Fruit fly (Drosophila melanogaster) whole organism, embryonic: Measurements from ENCODE around the gene CCKLR-17D1.

ENCODE experiments used
- Ada2b ChIP-seq: fragments of 200-800 bp; sonication (Bioruptor generic); IDR thresholded peaks from 2 replicates; pipeline ENCODE4 v1.3.6; 2022; ENCODE audit warnings: missing biosample characterization, missing genetic modification characterization
- Antp ChIP-seq: fragments of 200-800 bp; sonication (Bioruptor generic); optimal IDR thresholded peaks from 3 replicates; lab custom pipeline; 2016; ENCODE audit warnings: missing biosample characterization, missing genetic modification characterization
- BtbVII ChIP-seq: fragments of 200-800 bp; sonication (Bioruptor generic); optimal IDR thresholded peaks from 3 replicates; lab custom pipeline; 2017; ENCODE audit warnings: missing biosample characterization, mild to moderate bottlenecking, missing genetic modification characterization
- CG11247 ChIP-seq: fragments of 200-800 bp; sonication (Bioruptor generic); IDR thresholded peaks from 2 replicates; pipeline ENCODE4 v1.3.6; 2022; ENCODE audit warnings: missing biosample characterization, missing genetic modification characterization
- CG11456 ChIP-seq: fragments of 200-800 bp; sonication (Bioruptor generic); IDR thresholded peaks from 3 replicates; pipeline ENCODE4 v1.3.6; 2022; ENCODE audit warnings: missing biosample characterization, missing genetic modification characterization
- CG12219 ChIP-seq: fragments of 200-800 bp; sonication (Bioruptor generic); optimal IDR thresholded peaks from 3 replicates; lab custom pipeline; 2018; ENCODE audit warnings: missing biosample characterization, mild to moderate bottlenecking, missing genetic modification characterization
- CG13894 ChIP-seq: fragments of 200-800 bp; sonication (Bioruptor generic); optimal IDR thresholded peaks from 3 replicates; lab custom pipeline; 2018; ENCODE audit warnings: missing biosample characterization, mild to moderate bottlenecking, missing genetic modification characterization, moderate library complexity
- CG15601 ChIP-seq: fragments of 200-800 bp; sonication (Bioruptor generic); optimal IDR thresholded peaks from 3 replicates; lab custom pipeline; 2019; ENCODE audit warnings: missing biosample characterization, mild to moderate bottlenecking, missing genetic modification characterization, moderate library complexity
- CG1647 ChIP-seq: fragments of 200-800 bp; sonication (Bioruptor generic); optimal IDR thresholded peaks from 3 replicates; lab custom pipeline; 2016; ENCODE audit warnings: missing biosample characterization, missing genetic modification characterization
- CG16779 ChIP-seq: fragments of 200-800 bp; sonication (Bioruptor generic); IDR thresholded peaks from 2 replicates; pipeline ENCODE4 v1.3.6; 2022; ENCODE audit warnings: missing biosample characterization, missing genetic modification characterization
- CG16815 ChIP-seq: fragments of 200-800 bp; sonication (Bioruptor generic); optimal IDR thresholded peaks from 3 replicates; lab custom pipeline; 2017; ENCODE audit warnings: missing biosample characterization, mild to moderate bottlenecking, missing genetic modification characterization
- CG17359 ChIP-seq: fragments of 200-800 bp; sonication (Bioruptor generic); optimal IDR thresholded peaks from 3 replicates; lab custom pipeline; 2018; ENCODE audit warnings: missing biosample characterization, mild to moderate bottlenecking, missing genetic modification characterization, moderate library complexity
- CG17568 ChIP-seq: fragments of 200-800 bp; sonication (Bioruptor generic); optimal IDR thresholded peaks from 2 replicates; lab custom pipeline; 2018; ENCODE audit warnings: missing biosample characterization, mild to moderate bottlenecking, missing genetic modification characterization, moderate library complexity
- CG17612 ChIP-seq: fragments of 200-800 bp; sonication (Bioruptor generic); IDR thresholded peaks from 2 replicates; pipeline ENCODE4 v1.3.6; 2022; ENCODE audit warnings: missing biosample characterization, missing genetic modification characterization
- CG2129 ChIP-seq: fragments of 200-800 bp; sonication (Bioruptor generic); IDR thresholded peaks from 2 replicates; pipeline ENCODE4 v1.3.6; 2022; ENCODE audit warnings: missing biosample characterization, missing genetic modification characterization; ENCODE audit not compliant: partially characterized antibody
- CG2875 ChIP-seq: fragments of 200-800 bp; sonication (Bioruptor generic); optimal IDR thresholded peaks from 2 replicates; lab custom pipeline; 2017; ENCODE audit warnings: missing biosample characterization, mild to moderate bottlenecking, missing genetic modification characterization, missing genetic modification reagents
- CG31388 ChIP-seq: fragments of 200-800 bp; sonication (Bioruptor generic); optimal IDR thresholded peaks from 2 replicates; lab custom pipeline; 2016; ENCODE audit warnings: missing biosample characterization, missing genetic modification characterization
- CG31441 ChIP-seq: fragments of 200-800 bp; sonication (Bioruptor generic); IDR thresholded peaks from 2 replicates; pipeline ENCODE4 v1.3.6; 2022; ENCODE audit warnings: missing biosample characterization, missing genetic modification characterization
- CG3163 ChIP-seq: fragments of 200-800 bp; sonication (Bioruptor generic); optimal IDR thresholded peaks from 3 replicates; lab custom pipeline; 2016; ENCODE audit warnings: missing biosample characterization, missing genetic modification characterization
- CG34224 ChIP-seq: fragments of 200-800 bp; sonication (Bioruptor generic); IDR thresholded peaks from 3 replicates; pipeline ENCODE4 v1.3.6; 2022; ENCODE audit warnings: missing biosample characterization, missing genetic modification characterization; ENCODE audit not compliant: partially characterized antibody
- CG4282 ChIP-seq: fragments of 200-800 bp; sonication (Bioruptor generic); optimal IDR thresholded peaks from 2 replicates; lab custom pipeline; 2016; ENCODE audit warnings: missing biosample characterization, missing genetic modification characterization
- CG7372 ChIP-seq: fragments of 200-800 bp; sonication (Bioruptor generic); IDR thresholded peaks from 2 replicates; pipeline ENCODE4 v1.3.6; 2022; ENCODE audit warnings: missing biosample characterization, missing genetic modification characterization
- CG8388 ChIP-seq: fragments of 200-800 bp; sonication (Bioruptor generic); optimal IDR thresholded peaks from 2 replicates; lab custom pipeline; 2019; ENCODE audit warnings: missing biosample characterization, mild to moderate bottlenecking, missing genetic modification characterization, moderate library complexity
- CG8478 ChIP-seq: fragments of >200 bp; optimal IDR thresholded peaks from 2 replicates; lab custom pipeline; 2018
- Camta ChIP-seq: fragments of 200-800 bp; sonication (Bioruptor generic); optimal IDR thresholded peaks from 2 replicates; lab custom pipeline; 2016; ENCODE audit warnings: missing biosample characterization, missing genetic modification characterization
- Deaf1 ChIP-seq: fragments of 200-800 bp; optimal IDR thresholded peaks from 3 replicates; lab custom pipeline; 2019; ENCODE audit warnings: missing biosample characterization, mild to moderate bottlenecking, missing genetic modification characterization, moderate library complexity
- Dfd ChIP-seq, 2 experiments: fragments of >200 bp; optimal IDR thresholded peaks; 2 replicates each; lab custom pipeline; 2017; ENCODE audit warnings: missing biosample characterization in 2 of 2, missing genetic modification characterization in 2 of 2
- Dip3 ChIP-seq: fragments of 200-800 bp; sonication (Bioruptor generic); optimal IDR thresholded peaks from 3 replicates; lab custom pipeline; 2016; ENCODE audit warnings: missing biosample characterization, missing genetic modification characterization
- ERR ChIP-seq: fragments of 200-800 bp; sonication (Bioruptor generic); optimal IDR thresholded peaks from 2 replicates; lab custom pipeline; 2016; ENCODE audit warnings: missing biosample characterization, missing genetic modification characterization
- Ets97D ChIP-seq: fragments of 200-800 bp; sonication (Bioruptor generic); optimal IDR thresholded peaks from 3 replicates; lab custom pipeline; 2016; ENCODE audit warnings: missing biosample characterization, missing genetic modification characterization
- Gug ChIP-seq: fragments of 200-800 bp; sonication (Bioruptor generic); IDR thresholded peaks from 4 replicates; pipeline ENCODE4 v1.3.6; 2022; ENCODE audit warnings: missing biosample characterization, missing genetic modification characterization
- Lpt ChIP-seq: fragments of >200 bp; optimal IDR thresholded peaks from 2 replicates; lab custom pipeline; 2018; ENCODE audit warnings: missing biosample characterization, missing genetic modification characterization
- MBD-R2 ChIP-seq: fragments of 200-800 bp; sonication (Bioruptor generic); IDR thresholded peaks from 2 replicates; pipeline ENCODE4 v1.3.6; 2022; ENCODE audit warnings: missing biosample characterization, missing genetic modification characterization
- NC2β ChIP-seq: fragments of 200-800 bp; sonication (Bioruptor generic); optimal IDR thresholded peaks from 2 replicates; lab custom pipeline; 2016; ENCODE audit warnings: missing biosample characterization, missing genetic modification characterization
- ase ChIP-seq: fragments of 200-800 bp; sonication (Bioruptor generic); IDR thresholded peaks from 3 replicates; pipeline ENCODE4 v1.3.6; 2022; ENCODE audit warnings: missing biosample characterization, missing genetic modification characterization
- chm ChIP-seq: fragments of 200-800 bp; sonication (Bioruptor generic); IDR thresholded peaks from 2 replicates; pipeline ENCODE4 v1.3.6; 2022; ENCODE audit warnings: missing biosample characterization, missing genetic modification characterization
- corto ChIP-seq: fragments of 200-800 bp; sonication (Bioruptor generic); optimal IDR thresholded peaks from 2 replicates; lab custom pipeline; 2016; ENCODE audit warnings: missing biosample characterization, mild to moderate bottlenecking, missing genetic modification characterization, moderate library complexity
- hb ChIP-seq: fragments of 200-800 bp; sonication (Bioruptor generic); IDR thresholded peaks from 3 replicates; pipeline ENCODE4 v1.3.6; 2022; ENCODE audit warnings: missing biosample characterization, missing genetic modification characterization; ENCODE audit not compliant: partially characterized antibody
- insv ChIP-seq, 2 experiments: fragments of 200-800 bp; sonication (Bioruptor generic); optimal IDR thresholded peaks; 3 replicates each; lab custom pipeline; 2016 to 2018; ENCODE audit warnings: missing biosample characterization in 2 of 2, missing genetic modification characterization in 2 of 2
- jigr1 ChIP-seq: fragments of 200-800 bp; sonication (Bioruptor generic); IDR thresholded peaks from 3 replicates; pipeline ENCODE4 v1.3.6; 2022; ENCODE audit warnings: missing biosample characterization, missing genetic modification characterization
- kah ChIP-seq: fragments of 200-800 bp; sonication (Bioruptor generic); optimal IDR thresholded peaks from 2 replicates; lab custom pipeline; 2018; ENCODE audit warnings: missing biosample characterization, mild to moderate bottlenecking, missing genetic modification characterization
- kni ChIP-seq: fragments of 200-800 bp; sonication (Bioruptor generic); optimal IDR thresholded peaks from 3 replicates; lab custom pipeline; 2017; ENCODE audit warnings: mild to moderate bottlenecking, missing biosample characterization, missing genetic modification reagents, missing genetic modification characterization
- lola ChIP-seq, 3 experiments: fragments of >200 bp in 2 of 3; fragments of 200-800 bp in 1 of 3; sonication (Bioruptor generic) in 1 of 3; optimal IDR thresholded peaks; 2 replicates each; lab custom pipeline; 2017 to 2019; ENCODE audit warnings: missing biosample characterization in 3 of 3, missing genetic modification characterization in 3 of 3, mild to moderate bottlenecking in 1 of 3, moderate library complexity in 1 of 3
- pum ChIP-seq: fragments of 200-800 bp; sonication (Bioruptor generic); optimal IDR thresholded peaks from 2 replicates; lab custom pipeline; 2016; ENCODE audit warnings: missing biosample characterization, missing genetic modification characterization
- schlank ChIP-seq: fragments of 200-800 bp; sonication (Bioruptor generic); optimal IDR thresholded peaks from 2 replicates; lab custom pipeline; 2018; ENCODE audit warnings: missing biosample characterization, mild to moderate bottlenecking, missing genetic modification characterization
- sd ChIP-seq: fragments of 200-800 bp; sonication (Bioruptor generic); optimal IDR thresholded peaks from 3 replicates; lab custom pipeline; 2018; ENCODE audit warnings: missing biosample characterization, mild to moderate bottlenecking, missing genetic modification characterization, moderate library complexity
- slbo ChIP-seq: fragments of 200-800 bp; sonication (Bioruptor generic); IDR thresholded peaks from 2 replicates; pipeline ENCODE4 v1.3.6; 2022; ENCODE audit warnings: missing biosample characterization, missing genetic modification characterization
- stc ChIP-seq: fragments of 200-800 bp; sonication (Bioruptor generic); IDR thresholded peaks from 2 replicates; pipeline ENCODE4 v1.3.6; 2022; ENCODE audit warnings: missing biosample characterization, missing genetic modification characterization
- ttk ChIP-seq: fragments of 200-800 bp; sonication (Bioruptor generic); IDR thresholded peaks from 2 replicates; pipeline ENCODE4 v2.1.2; 2022; ENCODE audit warnings: missing biosample characterization, missing genetic modification characterization
- tup ChIP-seq: fragments of 200-800 bp; sonication (Bioruptor generic); optimal IDR thresholded peaks from 2 replicates; lab custom pipeline; 2016; ENCODE audit warnings: missing biosample characterization, mild to moderate bottlenecking, missing genetic modification characterization, moderate library complexity

Gene CCKLR-17D1

DNA sequence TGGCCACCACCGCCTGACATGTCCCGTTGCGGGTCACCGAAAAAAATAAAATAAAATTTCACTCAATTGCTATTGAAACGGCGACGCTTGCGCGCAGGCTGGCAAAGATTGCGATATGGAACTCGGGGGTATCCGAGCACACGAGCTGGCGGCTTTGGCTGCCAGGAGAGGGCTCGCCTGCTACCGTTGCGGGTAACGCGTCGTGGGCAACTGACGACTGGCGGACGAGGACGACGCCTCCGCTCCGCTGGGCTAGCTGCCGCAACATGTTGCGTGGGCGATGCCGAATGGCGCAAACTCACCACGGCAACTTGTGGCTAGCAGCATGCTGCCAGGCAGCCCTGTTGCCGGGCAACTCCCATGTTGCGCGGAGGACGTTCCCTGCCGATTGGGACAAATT is 47.4 kb upstream of the CCKLR-17D1 start, which contains the start of gene CCKLR-17D3 (continued):
- TF ChIP-seq Dfd (GFP tag; optimal IDR thresholded peaks at IDR 0.05; lab: Kevin White, UChicago) (no peak), CG1647 (GFP tag; lab: Kevin White, UChicago) (no peak)

DNA sequence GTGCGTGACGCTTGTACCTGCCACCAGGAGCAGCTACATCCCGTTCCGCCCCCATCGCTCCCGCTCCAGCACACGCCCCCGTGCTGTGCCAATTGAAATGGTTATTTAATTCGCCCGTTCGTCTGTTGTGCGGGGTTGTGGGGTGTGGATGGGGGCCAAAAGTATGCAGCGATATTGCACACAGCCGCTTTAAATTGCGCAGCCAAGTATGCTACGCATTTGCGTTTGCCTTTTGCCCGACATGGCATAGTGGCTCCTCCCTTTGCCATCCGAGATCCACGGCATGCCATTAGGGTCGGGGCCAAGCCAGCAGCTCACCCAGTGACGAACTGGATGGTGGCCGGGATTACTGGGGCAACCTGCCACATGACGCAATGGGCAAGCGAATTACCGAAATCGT is 45.6 kb upstream of the CCKLR-17D1 start:
- TF ChIP-seq chm (GFP tag; lab: Robert Waterston, UW) (no peak), CG16815 (GFP tag; lab: Kevin White, UChicago) (no peak), MBD-R2 (GFP tag; lab: Robert Waterston, UW) (peak; percentile 12; the same call in 1 of the 2 replicates), BtbVII (GFP tag; lab: Kevin White, UChicago) (no peak), CG8388 (no peak), ERR (GFP tag; lab: Kevin White, UChicago) (no peak), CG34224 (GFP tag; lab: Robert Waterston, UW) (no peak), NC2β (GFP tag; lab: Kevin White, UChicago) (no peak), CG31441 (GFP tag; lab: Robert Waterston, UW) (no peak), tup (no peak), ttk (GFP tag; lab: Robert Waterston, UW) (no peak), CG11456 (GFP tag; lab: Robert Waterston, UW) (0 out of 3 replicates have a peak, but pooled peaks have one; percentile 35), CG4282 (no peak), schlank (no peak), insv (GFP tag; optimal IDR thresholded peaks at IDR 0.05; lab: Kevin White, UChicago) (no peak), jigr1 (no peak), sd (no peak), ase (GFP tag; lab: Robert Waterston, UW) (no peak), corto (GFP tag; lab: Kevin White, UChicago) (no peak), CG1647 (GFP tag; lab: Kevin White, UChicago) (no peak), Deaf1 (tag; lab: Kevin White, UChicago) (no peak), kah (GFP tag; lab: Kevin White, UChicago) (no peak), CG17359 (no peak), kni (GFP tag; lab: Kevin White, UChicago) (no peak), CG16779 (GFP tag; lab: Robert Waterston, UW) (no peak), Antp (GFP tag; lab: Kevin White, UChicago) (no peak), CG2129 (GFP tag; lab: Robert Waterston, UW) (no peak), hb (no peak), CG12219 (GFP tag; lab: Kevin White, UChicago) (no peak), CG7372 (GFP tag; lab: Robert Waterston, UW) (no peak), Gug (GFP tag; lab: Robert Waterston, UW) (no peak), CG15601 (tag; lab: Kevin White, UChicago) (no peak), Dip3 (GFP tag; lab: Kevin White, UChicago) (no peak), CG17612 (peak; percentile 52; the same call in 1 of the 2 replicates), CG3163 (no peak), stc (GFP tag; lab: Robert Waterston, UW) (no peak), CG8478 (lab: Kevin White, UChicago) (peak; percentile 48), Ets97D (GFP tag; lab: Kevin White, UChicago) (no peak), CG2875 (GFP tag; lab: Kevin White, UChicago) (no peak), CG31388 (no peak), slbo (GFP tag; lab: Robert Waterston, UW) (0 out of 2 replicates have a peak, but pooled peaks have one; percentile 15), CG11247 (no peak), Lpt (GFP tag; lab: Kevin White, UChicago) (no peak), pum (GFP tag; lab: Kevin White, UChicago) (no peak), Ada2b (GFP tag; lab: Robert Waterston, UW) (no peak), CG13894 (tag; lab: Kevin White, UChicago) (no peak), Camta (GFP tag; lab: Kevin White, UChicago) (no peak), lola (GFP tag; optimal IDR thresholded peaks at IDR 0.05; lab: Kevin White, UChicago) (peak in 1 of 3 experiments; percentile 46), CG17568 (GFP tag; lab: Kevin White, UChicago) (no peak)
